Worm (Caenorhabditis elegans): Measurements from ENCODE around the gene oct-2.

oct-2 gene

ce11 chrX:11305773-11306172 is 40.5 kb upstream of the oct-2 start, which contains the start of gene F08G12.1:
Gene F08G12.1, minus strand, starts transcription at chrX:11305873.
- TF ChIP-seq T23F11.4 (GFP tag; optimal IDR thresholded peaks at IDR 0.05) (no peak), hlh-6 (tag; optimal IDR thresholded peaks at IDR 0.05) (no peak)

ce11 chrX:11307056-11307455 is 39.2 kb upstream of the oct-2 start, which contains the start of gene vhl-1:
Gene vhl-1, plus strand, starts transcription at chrX:11307356.
- TF ChIP-seq nfya-1 (tag; optimal IDR thresholded peaks at IDR 0.05) (no peak), pat-9 (tag; optimal IDR thresholded peaks at IDR 0.05) (no peak), npax-4 (tag; optimal IDR thresholded peaks at IDR 0.05) (no peak), ceh-30 (tag; optimal IDR thresholded peaks at IDR 0.05) (no peak), dmd-4 (tag; optimal IDR thresholded peaks at IDR 0.05; ENCODE audit: borderline replicate concordance) (no peak), ceh-22 (tag; optimal IDR thresholded peaks at IDR 0.05) (no peak), unc-86 (tag; optimal IDR thresholded peaks at IDR 0.05) (no peak), ceh-19 (GFP tag; optimal IDR thresholded peaks at IDR 0.05) (no peak), sox-4 (tag; optimal IDR thresholded peaks at IDR 0.05) (no peak), gmeb-2 (tag; optimal IDR thresholded peaks at IDR 0.05) (no peak), ttx-3 (tag; optimal IDR thresholded peaks at IDR 0.05) (no peak), ceh-18 (tag; optimal IDR thresholded peaks at IDR 0.05) (no peak), elt-2 (tag; optimal IDR thresholded peaks at IDR 0.05) (no peak), hlh-6 (tag; optimal IDR thresholded peaks at IDR 0.05) (no peak), fax-1 (tag; optimal IDR thresholded peaks at IDR 0.05) (no peak)

- TF ChIP-seq elt-2 (tag; optimal IDR thresholded peaks at IDR 0.05) (peak; percentile 1), ceh-2 (tag; optimal IDR thresholded peaks at IDR 0.05) (no peak), ceh-45 (GFP tag; IDR thresholded peaks at IDR 0.05) (no peak)
Measured at ce11 chrX:11310285-11310838, 35.9 kb upstream of the oct-2 start, which contains the start of gene F08G12.5. Gene F08G12.5, minus strand, starts transcription at chrX:11310285.

ce11 chrX:11315392-11315791 is 30.9 kb upstream of the oct-2 start, which contains the start of gene F08G12.11:
Gene F08G12.11, minus strand, starts transcription at chrX:11315572.
- TF ChIP-seq pros-1 (tag; optimal IDR thresholded peaks at IDR 0.05): no peak
- no peak for TF ChIP-seq ceh-31 (tag; optimal IDR thresholded peaks at IDR 0.05)
- no peak for TF ChIP-seq ceh-48 (tag; optimal IDR thresholded peaks at IDR 0.05)
- no peak for TF ChIP-seq sox-4 (tag; optimal IDR thresholded peaks at IDR 0.05)

ce11 chrX:11316750-11317149 is 29.5 kb upstream of the oct-2 start, which contains the start of gene nlp-57:
Gene nlp-57, plus strand, starts transcription at chrX:11317050.
- TF ChIP-seq ceh-19 (GFP tag; optimal IDR thresholded peaks at IDR 0.05): no peak
- no peak for TF ChIP-seq unc-42 (tag; optimal IDR thresholded peaks at IDR 0.05)
- TF ChIP-seq hlh-30 (tag; optimal IDR thresholded peaks at IDR 0.05; ENCODE audit: insufficient read depth): no peak
- no peak for TF ChIP-seq eyg-1 (tag; optimal IDR thresholded peaks at IDR 0.05)
- TF ChIP-seq ceh-31 (tag; optimal IDR thresholded peaks at IDR 0.05): no peak
- no peak for TF ChIP-seq elt-2 (tag; optimal IDR thresholded peaks at IDR 0.05)

- TF ChIP-seq ets-4 (tag; optimal IDR thresholded peaks at IDR 0.05) (no peak), tbx-7 (tag; optimal IDR thresholded peaks at IDR 0.05) (no peak), elt-2 (tag; optimal IDR thresholded peaks at IDR 0.05) (no peak), ceh-6 (GFP tag; optimal IDR thresholded peaks at IDR 0.05) (no peak), npax-4 (tag; optimal IDR thresholded peaks at IDR 0.05) (no peak), nfya-1 (tag; optimal IDR thresholded peaks at IDR 0.05) (no peak), C08G9.2 (tag; optimal IDR thresholded peaks at IDR 0.05) (no peak), che-1 (tag; optimal IDR thresholded peaks at IDR 0.05) (no peak), pat-9 (tag; optimal IDR thresholded peaks at IDR 0.05) (no peak), ceh-48 (tag; optimal IDR thresholded peaks at IDR 0.05) (no peak), gmeb-2 (tag; optimal IDR thresholded peaks at IDR 0.05) (no peak), pros-1 (tag; optimal IDR thresholded peaks at IDR 0.05) (no peak), lin-11 (tag; optimal IDR thresholded peaks at IDR 0.05) (no peak), eyg-1 (tag; optimal IDR thresholded peaks at IDR 0.05) (no peak), unc-42 (tag; optimal IDR thresholded peaks at IDR 0.05) (no peak), zip-5 (tag; optimal IDR thresholded peaks at IDR 0.05) (no peak), odd-2 (tag; optimal IDR thresholded peaks at IDR 0.05) (no peak), ceh-30 (tag; optimal IDR thresholded peaks at IDR 0.05) (no peak), sox-2 (GFP tag; IDR thresholded peaks at IDR 0.05) (no peak)
Measured at ce11 chrX:11317939-11318338, 28.3 kb upstream of the oct-2 start, which contains the start of gene hizr-1. Gene hizr-1, plus strand, starts transcription at chrX:11318278.

Data from whole organism, late embryonic.